Worm (Caenorhabditis elegans) whole organism, L1 larva: ENCODE measurements around the gene sel-2.

ENCODE experiments used
- Y116A8C.19 ChIP-seq: sonication (generic microtip); optimal IDR thresholded peaks from 2 replicates; lab custom pipeline; 2016; ENCODE audit warnings: missing compliant biosample characterization, missing genetic modification characterization, borderline replicate concordance
- lin-15B ChIP-seq: fragments of 150-350 bp; sonication (generic microtip); optimal IDR thresholded peaks from 3 replicates; lab custom pipeline; 2014; ENCODE audit warnings: missing biosample characterization, missing genetic modification characterization
- mab-9 ChIP-seq: fragments of 200-800 bp; sonication (Bioruptor generic); IDR thresholded peaks from 2 replicates; pipeline ENCODE4 v1.3.6; 2022; ENCODE audit warnings: missing genetic modification reagents, missing genetic modification characterization, missing compliant biosample characterization
- mdl-1 ChIP-seq, 2 experiments: fragments of 150-350 bp; optimal IDR thresholded peaks; 2 replicates each; lab custom pipeline; 2014 to 2017; ENCODE audit warnings: missing biosample characterization in 2 of 2, missing genetic modification characterization in 2 of 2, inconsistent platforms in 1 of 2
- nhr-11 ChIP-seq: fragments of 150-350 bp; optimal IDR thresholded peaks from 2 replicates; lab custom pipeline; 2014; ENCODE audit warnings: missing biosample characterization, missing genetic modification characterization
- nhr-19 ChIP-seq: fragments of 200-800 bp; sonication (Bioruptor generic); conservative IDR thresholded peaks from 2 replicates; pipeline ENCODE4 v1.3.6; 2022; ENCODE audit warnings: missing genetic modification characterization, missing compliant biosample characterization
- nhr-237 ChIP-seq: fragments of 150-350 bp; optimal IDR thresholded peaks from 2 replicates; lab custom pipeline; 2014; ENCODE audit warnings: missing biosample characterization, missing genetic modification characterization
- snpc-4 ChIP-seq: fragments of 150-350 bp; optimal IDR thresholded peaks from 2 replicates; lab custom pipeline; 2014; ENCODE audit warnings: missing biosample characterization, missing genetic modification characterization

ce11 chrIII:4616071-4616571 is 3.9 kb upstream of the sel-2 start, which contains the start of gene lips-3:
- TF ChIP-seq nhr-19 (GFP tag; lab: Robert Waterston, UW) (no peak), Y116A8C.19 (tag; lab: Kevin White, UChicago) (no peak), snpc-4 (tag; lab: Kevin White, UChicago) (no peak), mab-9 (GFP tag; lab: Robert Waterston, UW) (no peak), nhr-237 (no peak), mdl-1 (tag; optimal IDR thresholded peaks at IDR 0.05; lab: Kevin White, UChicago) (no peak), nhr-11 (tag; lab: Kevin White, UChicago) (no peak), lin-15B (tag; lab: Kevin White, UChicago) (no peak)
